Fruit fly (Drosophila melanogaster) whole organism, prepupa: Measurements from ENCODE around the gene CG14285.

Source experiments
- CG16779 ChIP-seq: fragments of 200-800 bp; sonication (Bioruptor generic); optimal IDR thresholded peaks from 3 replicates; lab custom pipeline; 2017; ENCODE audit warnings: missing biosample characterization, mild to moderate bottlenecking, missing genetic modification characterization
- esn ChIP-seq: fragments of 200-800 bp; sonication (Bioruptor generic); optimal IDR thresholded peaks from 2 replicates; lab custom pipeline; 2016; ENCODE audit warnings: missing biosample characterization, mild to moderate bottlenecking, missing genetic modification characterization, moderate library complexity

- TF ChIP-seq esn (no peak), CG16779 (no peak)
Observed at dm6 chr3R:18991721-18992120, 33.2 kb upstream of the CG14285 start.
